Worm (Caenorhabditis elegans) whole organism, L4 larva: Measurements from ENCODE around the gene tra-4.
A peak's percentile ranks its signal among the peaks of the same experiment; 100 is the strongest.

Source experiments
- D1046.2 ChIP-seq: fragments of 200-800 bp; sonication (Bioruptor generic); IDR thresholded peaks from 2 replicates; pipeline ENCODE4 v1.3.6; 2022; ENCODE audit warnings: missing genetic modification characterization, missing compliant biosample characterization
- F37D6.2 ChIP-seq: sonication (generic microtip); optimal IDR thresholded peaks from 2 replicates; lab custom pipeline; 2016; ENCODE audit warnings: mild to moderate bottlenecking, missing genetic modification characterization, missing compliant biosample characterization
- F44E2.7 ChIP-seq: fragments of 200-800 bp; sonication (Bioruptor generic); IDR thresholded peaks from 2 replicates; pipeline ENCODE4 v2.1.2; 2022; ENCODE audit warnings: missing genetic modification characterization, missing compliant biosample characterization
- T26A8.4 ChIP-seq: fragments of 200-800 bp; sonication (Bioruptor generic); IDR thresholded peaks from 2 replicates; pipeline ENCODE4 v1.3.6; 2022; ENCODE audit warnings: missing genetic modification characterization, missing compliant biosample characterization
- Y105C5A.15 ChIP-seq: fragments of 200-800 bp; sonication (Bioruptor generic); IDR thresholded peaks from 2 replicates; pipeline ENCODE4 v1.3.6; 2022; ENCODE audit warnings: missing genetic modification characterization, missing compliant biosample characterization
- Y48G9A.11 ChIP-seq: fragments of 200-800 bp; sonication (Bioruptor generic); IDR thresholded peaks from 2 replicates; pipeline ENCODE4 v1.3.6; 2022; ENCODE audit warnings: missing genetic modification reagents, missing genetic modification characterization, missing compliant biosample characterization
- Y75B8A.6 ChIP-seq: fragments of 200-800 bp; sonication (Bioruptor generic); IDR thresholded peaks from 2 replicates; pipeline ENCODE4 v1.3.6; 2022; ENCODE audit warnings: missing genetic modification reagents, missing genetic modification characterization, missing compliant biosample characterization
- ZK337.2 ChIP-seq: fragments of 200-800 bp; sonication (Bioruptor generic); IDR thresholded peaks from 2 replicates; pipeline ENCODE4 v1.3.6; 2022; ENCODE audit warnings: missing genetic modification reagents, missing genetic modification characterization, missing compliant biosample characterization
- ZK546.5 ChIP-seq, 2 experiments: sonication (generic microtip); optimal IDR thresholded peaks; 2 replicates each; lab custom pipeline; 2017; ENCODE audit warnings: missing biosample characterization in 2 of 2, missing genetic modification characterization in 2 of 2
- aly-2 ChIP-seq: sonication (generic microtip); optimal IDR thresholded peaks from 2 replicates; lab custom pipeline; 2018; ENCODE audit warnings: missing biosample characterization, missing genetic modification characterization
- ama-1 ChIP-seq: fragments of 150-350 bp; optimal IDR thresholded peaks from 2 replicates; lab custom pipeline; 2014; ENCODE audit warnings: inconsistent platforms, mixed read lengths
- ceh-28 ChIP-seq: fragments of 150-350 bp; optimal IDR thresholded peaks from 2 replicates; lab custom pipeline; 2014; ENCODE audit warnings: missing biosample characterization, missing genetic modification reagents, missing genetic modification characterization
- ceh-44 ChIP-seq: fragments of 200-800 bp; sonication (Bioruptor generic); IDR thresholded peaks from 2 replicates; pipeline ENCODE4 v1.3.6; 2022; ENCODE audit warnings: missing genetic modification reagents, missing genetic modification characterization, missing compliant biosample characterization
- ceh-62 ChIP-seq: sonication (generic microtip); optimal IDR thresholded peaks from 2 replicates; lab custom pipeline; 2017; ENCODE audit warnings: missing biosample characterization, missing genetic modification characterization
- ctbp-1 ChIP-seq: fragments of 200-800 bp; sonication (Bioruptor generic); IDR thresholded peaks from 2 replicates; pipeline ENCODE4 v1.3.6; 2022; ENCODE audit warnings: missing genetic modification reagents, missing genetic modification characterization, missing compliant biosample characterization
- daf-8 ChIP-seq: fragments of 200-800 bp; sonication (Bioruptor generic); IDR thresholded peaks from 2 replicates; pipeline ENCODE4 v1.3.6; 2022; ENCODE audit warnings: missing genetic modification characterization, missing compliant biosample characterization
- egl-27 ChIP-seq: sonication (generic microtip); optimal IDR thresholded peaks from 3 replicates; lab custom pipeline; 2017; ENCODE audit warnings: missing biosample characterization, missing genetic modification reagents, missing genetic modification characterization
- fkh-10 ChIP-seq: fragments of 150-350 bp; optimal IDR thresholded peaks from 2 replicates; lab custom pipeline; 2014; ENCODE audit warnings: missing biosample characterization, missing genetic modification reagents, missing genetic modification characterization
- fos-1 ChIP-seq: fragments of 150-350 bp; optimal IDR thresholded peaks from 2 replicates; lab custom pipeline; 2014; ENCODE audit warnings: missing biosample characterization, missing genetic modification characterization
- hif-1 ChIP-seq, 2 experiments: sonication (generic microtip); optimal IDR thresholded peaks; 2 replicates each; lab custom pipeline; 2016 to 2017; ENCODE audit warnings: missing compliant biosample characterization in 2 of 2, missing genetic modification characterization in 2 of 2, missing genetic modification reagents in 2 of 2, missing genotype in 2 of 2, mild to moderate bottlenecking in 1 of 2
- hlh-11 ChIP-seq: fragments of 200-800 bp; sonication (Bioruptor generic); optimal IDR thresholded peaks from 2 replicates; lab custom pipeline; 2018; ENCODE audit warnings: mild to moderate bottlenecking, missing genetic modification characterization, missing compliant biosample characterization
- hlh-30 ChIP-seq: sonication (generic microtip); optimal IDR thresholded peaks from 2 replicates; lab custom pipeline; 2017; ENCODE audit warnings: antibody characterized with exemption, mild to moderate bottlenecking, missing genetic modification characterization, missing compliant biosample characterization; ENCODE audit not compliant: insufficient read depth
- jun-1 ChIP-seq: fragments of 150-350 bp; optimal IDR thresholded peaks from 2 replicates; lab custom pipeline; 2014; ENCODE audit warnings: missing biosample characterization, missing genetic modification reagents, missing genetic modification characterization
- lim-7 ChIP-seq: fragments of 200-800 bp; sonication (Bioruptor generic); IDR thresholded peaks from 2 replicates; pipeline ENCODE4 v1.3.6; 2022; ENCODE audit warnings: missing genetic modification characterization, missing compliant biosample characterization
- lin-13 ChIP-seq: fragments of 150-350 bp; optimal IDR thresholded peaks from 2 replicates; lab custom pipeline; 2014; ENCODE audit warnings: missing biosample characterization, missing genetic modification reagents, missing genetic modification characterization
- lin-29 ChIP-seq: fragments of 200-800 bp; sonication (Bioruptor generic); IDR thresholded peaks from 2 replicates; pipeline ENCODE4 v1.3.6; 2022; ENCODE audit warnings: missing genetic modification reagents, missing genetic modification characterization, missing compliant biosample characterization
- lin-38 ChIP-seq: fragments of 200-800 bp; sonication (Bioruptor generic); IDR thresholded peaks from 2 replicates; pipeline ENCODE4 v1.3.6; 2022; ENCODE audit warnings: missing genetic modification reagents, missing genetic modification characterization, missing compliant biosample characterization
- lin-39 ChIP-seq: fragments of 150-350 bp; optimal IDR thresholded peaks from 2 replicates; lab custom pipeline; 2014; ENCODE audit warnings: missing biosample characterization, missing genetic modification reagents, missing genetic modification characterization
- lsy-2 ChIP-seq, 2 experiments: fragments of 150-350 bp in 1 of 2; sonication (generic microtip) in 1 of 2; optimal IDR thresholded peaks; 2 replicates each; lab custom pipeline; 2014 to 2017; ENCODE audit warnings: missing biosample characterization in 2 of 2, missing genetic modification characterization in 2 of 2
- madf-9 ChIP-seq: fragments of 200-800 bp; sonication (Bioruptor generic); conservative IDR thresholded peaks from 2 replicates; pipeline ENCODE4 v1.3.6; 2022; ENCODE audit warnings: missing genetic modification reagents, missing genetic modification characterization, missing compliant biosample characterization
- mep-1 ChIP-seq: fragments of 150-350 bp; sonication (generic microtip); optimal IDR thresholded peaks from 3 replicates; lab custom pipeline; 2014; ENCODE audit warnings: missing biosample characterization, missing genetic modification characterization
- mxl-3 ChIP-seq: fragments of 200-800 bp; sonication (Bioruptor generic); optimal IDR thresholded peaks from 2 replicates; lab custom pipeline; 2018; ENCODE audit warnings: mild to moderate bottlenecking, missing genetic modification characterization, missing compliant biosample characterization
- nhr-102 ChIP-seq: sonication (generic microtip); optimal IDR thresholded peaks from 2 replicates; lab custom pipeline; 2016; ENCODE audit warnings: mild to moderate bottlenecking, missing genetic modification characterization, moderate library complexity, missing compliant biosample characterization
- nhr-25 ChIP-seq: sonication (generic microtip); optimal IDR thresholded peaks from 2 replicates; lab custom pipeline; 2017; ENCODE audit warnings: missing genetic modification characterization, mild to moderate bottlenecking, missing compliant biosample characterization, antibody characterized with exemption, moderate library complexity, borderline replicate concordance; ENCODE audit not compliant: insufficient read depth
- nhr-28 ChIP-seq: fragments of 150-350 bp; optimal IDR thresholded peaks from 2 replicates; lab custom pipeline; 2014; ENCODE audit warnings: missing biosample characterization, missing genetic modification characterization
- nhr-6 ChIP-seq: fragments of 150-350 bp; optimal IDR thresholded peaks from 2 replicates; lab custom pipeline; 2014; ENCODE audit warnings: missing biosample characterization, missing genetic modification characterization
- nhr-76 ChIP-seq: fragments of 150-350 bp; optimal IDR thresholded peaks from 2 replicates; lab custom pipeline; 2014; ENCODE audit warnings: missing biosample characterization, missing genetic modification characterization
- nhr-77 ChIP-seq: fragments of 150-350 bp; optimal IDR thresholded peaks from 2 replicates; lab custom pipeline; 2014; ENCODE audit warnings: missing biosample characterization, missing genetic modification characterization
- pha-4 ChIP-seq, 2 experiments: fragments of 150-350 bp in 1 of 2; fragments of 200-800 bp in 1 of 2; sonication (Bioruptor generic) in 1 of 2; IDR thresholded peaks in 1 of 2; optimal IDR thresholded peaks in 1 of 2; 2 replicates each; pipeline versions ENCODE4 v1.3.6 to Lab custom; 2014 to 2022; ENCODE audit warnings: missing genetic modification characterization in 2 of 2, missing genetic modification reagents in 2 of 2, missing biosample characterization in 1 of 2, missing compliant biosample characterization in 1 of 2
- saeg-2 ChIP-seq: fragments of 200-800 bp; sonication (Bioruptor generic); IDR thresholded peaks from 2 replicates; pipeline ENCODE4 v1.3.6; 2022; ENCODE audit warnings: missing genetic modification reagents, missing genetic modification characterization, missing compliant biosample characterization
- sdz-12 ChIP-seq: fragments of 200-800 bp; sonication (Bioruptor generic); optimal IDR thresholded peaks from 2 replicates; lab custom pipeline; 2018; ENCODE audit warnings: mild to moderate bottlenecking, missing genetic modification characterization, missing compliant biosample characterization
- set-16 ChIP-seq: fragments of 200-800 bp; sonication (Bioruptor generic); IDR thresholded peaks from 2 replicates; pipeline ENCODE4 v1.3.6; 2022; ENCODE audit warnings: missing genetic modification reagents, missing genetic modification characterization, missing compliant biosample characterization
- skn-1 ChIP-seq: fragments of 150-350 bp; optimal IDR thresholded peaks from 2 replicates; lab custom pipeline; 2014; ENCODE audit warnings: missing biosample characterization, missing genetic modification characterization
- snpc-4 ChIP-seq: fragments of 150-350 bp; optimal IDR thresholded peaks from 2 replicates; lab custom pipeline; 2014; ENCODE audit warnings: missing biosample characterization, missing genetic modification characterization
- spr-3 ChIP-seq: fragments of 200-800 bp; sonication (Bioruptor generic); optimal IDR thresholded peaks from 2 replicates; lab custom pipeline; 2018; ENCODE audit warnings: mild to moderate bottlenecking, missing genetic modification characterization, missing compliant biosample characterization
- tag-97 ChIP-seq: fragments of 200-800 bp; sonication (Bioruptor generic); IDR thresholded peaks from 2 replicates; pipeline ENCODE4 v1.3.6; 2022; ENCODE audit warnings: missing genetic modification characterization, missing compliant biosample characterization
- unc-39 ChIP-seq: sonication (generic microtip); optimal IDR thresholded peaks from 2 replicates; lab custom pipeline; 2017; ENCODE audit warnings: missing biosample characterization, missing genetic modification characterization
- vab-7 ChIP-seq: fragments of 200-800 bp; sonication (Bioruptor generic); IDR thresholded peaks from 2 replicates; pipeline ENCODE4 v1.3.6; 2022; ENCODE audit warnings: missing genetic modification reagents, missing genetic modification characterization, missing compliant biosample characterization
- zag-1 ChIP-seq: fragments of 150-350 bp; optimal IDR thresholded peaks from 2 replicates; lab custom pipeline; 2014; ENCODE audit warnings: missing biosample characterization, missing genetic modification characterization
- zfp-2 ChIP-seq: sonication (generic microtip); optimal IDR thresholded peaks from 2 replicates; lab custom pipeline; 2016; ENCODE audit warnings: mild to moderate bottlenecking, missing genetic modification characterization, missing compliant biosample characterization
- ztf-11 ChIP-seq: fragments of 150-350 bp; optimal IDR thresholded peaks from 2 replicates; lab custom pipeline; 2014; ENCODE audit warnings: missing biosample characterization, missing genetic modification characterization
- ztf-7 ChIP-seq: fragments of 150-350 bp; optimal IDR thresholded peaks from 2 replicates; lab custom pipeline; 2014; ENCODE audit warnings: missing biosample characterization, missing genetic modification characterization

The tra-4 gene

DNA sequence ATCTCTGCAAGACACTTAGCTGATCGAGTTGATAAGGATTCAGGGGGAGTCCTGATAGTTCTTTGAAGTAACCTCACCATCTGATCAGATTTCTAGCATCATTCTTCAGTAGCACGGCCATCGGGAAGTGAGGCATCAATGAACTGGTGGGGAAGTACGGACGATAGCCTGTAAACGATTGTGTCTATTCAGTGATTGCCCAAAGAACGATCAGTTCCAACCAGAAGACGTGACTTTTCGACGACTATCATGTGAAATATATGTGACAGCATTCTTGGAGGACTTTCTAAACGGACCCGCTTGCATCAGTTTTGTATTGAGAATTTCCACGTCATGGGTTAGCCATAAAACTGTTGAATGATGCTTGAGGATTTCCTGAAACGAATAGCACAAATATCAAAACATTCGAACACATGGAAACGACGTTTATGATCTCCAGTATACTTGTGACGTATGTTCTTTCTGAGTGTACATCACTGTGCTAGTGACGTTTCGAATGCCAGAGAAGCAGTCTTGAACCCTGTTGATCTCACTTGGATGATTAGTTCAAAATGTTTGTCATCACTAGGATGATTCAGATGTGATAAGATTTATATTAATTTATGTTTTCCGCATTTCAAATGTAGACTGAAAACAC, 35.7 kb upstream of the tra-4 start (continued):
- TF ChIP-seq F44E2.7 (GFP tag; lab: Robert Waterston, UW): no peak
- no peak for TF ChIP-seq snpc-4 (tag; lab: Kevin White, UChicago)
- TF ChIP-seq nhr-28 (tag; lab: Kevin White, UChicago): peak; percentile 55
- no peak for TF ChIP-seq lsy-2 (tag; optimal IDR thresholded peaks at IDR 0.05; lab: Kevin White, UChicago)
- no peak for TF ChIP-seq lin-39 (tag; lab: Kevin White, UChicago)
- no peak for TF ChIP-seq sdz-12 (GFP tag; lab: Kevin White, UChicago)
- no peak for TF ChIP-seq lin-38 (GFP tag; lab: Robert Waterston, UW)
- no peak for TF ChIP-seq ztf-7 (tag; lab: Kevin White, UChicago)
- no peak for TF ChIP-seq nhr-6 (tag; lab: Kevin White, UChicago)
- no peak for TF ChIP-seq aly-2
- peak; percentile 9 for TF ChIP-seq mxl-3
- no peak for TF ChIP-seq tag-97 (GFP tag; lab: Robert Waterston, UW)
- TF ChIP-seq ztf-11 (tag; lab: Kevin White, UChicago): no peak
- no peak for TF ChIP-seq Y105C5A.15 (GFP tag; lab: Robert Waterston, UW)
- TF ChIP-seq nhr-102 (tag; lab: Kevin White, UChicago): no peak
- TF ChIP-seq spr-3 (GFP tag; lab: Kevin White, UChicago): no peak
- TF ChIP-seq lin-13 (GFP tag; lab: Kevin White, UChicago): no peak
- no peak for TF ChIP-seq fos-1 (tag; lab: Kevin White, UChicago)
- TF ChIP-seq hif-1 (tag; optimal IDR thresholded peaks at IDR 0.05; lab: Kevin White, UChicago): peak in 1 of 2 experiments; percentile 2
- no peak for TF ChIP-seq D1046.2
- TF ChIP-seq pha-4 (GFP tag; IDR thresholded peaks at IDR 0.05; lab: Robert Waterston, UW): no peak
- TF ChIP-seq pha-4 (tag; optimal IDR thresholded peaks at IDR 0.05; lab: Kevin White, UChicago): no peak
- no peak for TF ChIP-seq ceh-28
- TF ChIP-seq daf-8 (GFP tag; lab: Robert Waterston, UW): no peak
- no peak for TF ChIP-seq jun-1
- TF ChIP-seq F37D6.2 (tag; lab: Kevin White, UChicago): no peak
- no peak for TF ChIP-seq nhr-25 (tag; lab: Kevin White, UChicago)
- no peak for TF ChIP-seq ctbp-1
- TF ChIP-seq nhr-76 (tag; lab: Kevin White, UChicago): no peak
- no peak for TF ChIP-seq nhr-77
- no peak for TF ChIP-seq unc-39 (tag; lab: Kevin White, UChicago)
- TF ChIP-seq T26A8.4 (GFP tag; lab: Robert Waterston, UW): no peak
- TF ChIP-seq hlh-11 (tag; lab: Kevin White, UChicago): peak; percentile 35
- TF ChIP-seq lim-7 (GFP tag; lab: Robert Waterston, UW): no peak
- no peak for TF ChIP-seq saeg-2 (GFP tag; lab: Robert Waterston, UW)
- TF ChIP-seq Y75B8A.6 (GFP tag; lab: Robert Waterston, UW): no peak
- no peak for TF ChIP-seq ZK337.2 (GFP tag; lab: Robert Waterston, UW)
- TF ChIP-seq mep-1: no peak
- no peak for TF ChIP-seq ZK546.5 (tag; optimal IDR thresholded peaks at IDR 0.05; lab: Kevin White, UChicago)
- TF ChIP-seq Y48G9A.11: no peak
- no peak for TF ChIP-seq zfp-2
- TF ChIP-seq fkh-10 (GFP tag; lab: Kevin White, UChicago): no peak
- no peak for TF ChIP-seq lin-29 (GFP tag; lab: Robert Waterston, UW)
- no peak for TF ChIP-seq set-16
- TF ChIP-seq skn-1 (tag; lab: Kevin White, UChicago): no peak
- TF ChIP-seq ceh-62: no peak
- no peak for TF ChIP-seq ama-1
- TF ChIP-seq egl-27 (tag; lab: Kevin White, UChicago): no peak
- TF ChIP-seq ceh-44 (GFP tag; lab: Robert Waterston, UW): no peak
- TF ChIP-seq madf-9 (GFP tag; lab: Robert Waterston, UW): no peak
- TF ChIP-seq vab-7 (GFP tag; lab: Robert Waterston, UW): no peak
- TF ChIP-seq hlh-30 (tag; lab: Kevin White, UChicago): peak; percentile 57
- TF ChIP-seq zag-1 (tag; lab: Kevin White, UChicago): no peak
